Fruit fly (Drosophila melanogaster): ENCODE measurements around the gene mxc.
A peak's percentile ranks its signal among the peaks of the same experiment; 100 is the strongest.

The mxc gene

dm6 chrX:9251212-9251877 lies 8.1 kb upstream of the mxc start (continued):
- TF ChIP-seq sage (GFP tag; optimal IDR thresholded peaks at IDR 0.05), result no peak
- peak; percentile 53 for TF ChIP-seq fru (GFP tag; optimal IDR thresholded peaks at IDR 0.05)
- no peak for TF ChIP-seq Dif (GFP tag; optimal IDR thresholded peaks at IDR 0.05; ENCODE audit: partially characterized antibody)
- no peak for TF ChIP-seq usp (GFP tag; optimal IDR thresholded peaks at IDR 0.05)
- peak; percentile 49 for TF ChIP-seq OdsH (GFP tag; optimal IDR thresholded peaks at IDR 0.05)
- peak; percentile 66 for TF ChIP-seq rgr (GFP tag; optimal IDR thresholded peaks at IDR 0.05)

DNA sequence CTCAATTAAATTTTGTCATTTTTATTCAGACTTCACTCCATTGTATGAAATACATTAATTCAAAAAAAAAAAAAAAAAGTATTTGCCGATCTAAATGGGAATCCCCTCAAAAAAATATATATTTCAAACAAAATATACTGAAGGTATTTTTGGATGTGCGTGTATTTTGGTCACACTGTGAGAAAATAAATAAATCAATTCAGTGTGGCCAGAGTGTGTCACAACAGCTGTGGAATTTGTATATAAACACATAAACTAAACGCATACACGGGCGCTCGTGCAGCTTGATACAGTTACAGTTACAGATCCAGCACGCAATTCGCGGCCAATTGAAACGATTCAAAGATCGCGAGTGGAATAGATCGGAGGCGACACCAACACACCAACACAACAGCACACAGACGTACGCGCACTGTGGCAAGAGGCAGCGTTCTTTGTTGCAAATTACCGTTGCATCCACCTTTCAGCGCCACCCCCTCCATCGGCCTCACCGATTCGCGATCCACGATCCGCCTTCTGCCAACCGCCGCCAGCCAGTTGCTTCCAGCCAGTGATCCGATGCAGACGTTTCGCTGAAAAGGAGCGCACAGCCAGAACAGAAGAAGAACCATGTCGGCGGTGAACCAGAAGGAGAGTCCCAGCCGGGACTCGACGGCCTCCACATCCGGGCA lies 7.0 kb upstream of the mxc start, which contains the start of gene CG17754:
Gene CG17754 (plus strand): TSS at position 260 of the 671 bp plus-strand sequence.
- TF ChIP-seq fru (GFP tag; optimal IDR thresholded peaks at IDR 0.05) (peak; percentile 7), Rel (GFP tag; optimal IDR thresholded peaks at IDR 0.05) (no peak), Rel (tag; optimal IDR thresholded peaks at IDR 0.05) (peak; percentile 100), psq (GFP tag; optimal IDR thresholded peaks at IDR 0.05) (no peak), Sp1 (GFP tag; optimal IDR thresholded peaks at IDR 0.05) (peak; percentile 14), woc (GFP tag; optimal IDR thresholded peaks at IDR 0.05) (peak; percentile 6), rgr (GFP tag; optimal IDR thresholded peaks at IDR 0.05) (peak; percentile 11)

dm6 chrX:9248040-9248439 lies 4.8 kb upstream of the mxc start:
- TF ChIP-seq N (GFP tag; optimal IDR thresholded peaks at IDR 0.05), result no peak
- TF ChIP-seq fru (GFP tag; optimal IDR thresholded peaks at IDR 0.05), result peak; percentile 29
- TF ChIP-seq Hr78 (GFP tag; optimal IDR thresholded peaks at IDR 0.05), result no peak
- TF ChIP-seq rgr (GFP tag; optimal IDR thresholded peaks at IDR 0.05), result peak; percentile 32
- peak; percentile 37 for TF ChIP-seq Sp1 (GFP tag; optimal IDR thresholded peaks at IDR 0.05)
- no peak for TF ChIP-seq Jra (GFP tag; optimal IDR thresholded peaks at IDR 0.05)
- no peak for TF ChIP-seq lola (GFP tag; optimal IDR thresholded peaks at IDR 0.05)
- TF ChIP-seq jim (GFP tag; optimal IDR thresholded peaks at IDR 0.05), result no peak
- no peak for TF ChIP-seq Vsx2 (GFP tag; optimal IDR thresholded peaks at IDR 0.05; ENCODE audit: partially characterized antibody)
- peak in 1 of 2 experiments; percentile 44 for TF ChIP-seq foxo (GFP tag; optimal IDR thresholded peaks at IDR 0.05)
- TF ChIP-seq woc (GFP tag; optimal IDR thresholded peaks at IDR 0.05), result no peak
- TF ChIP-seq pan (optimal IDR thresholded peaks at IDR 0.05), result no peak
- TF ChIP-seq OdsH (GFP tag; optimal IDR thresholded peaks at IDR 0.05), result no peak
- no peak for TF ChIP-seq Rel (GFP tag; optimal IDR thresholded peaks at IDR 0.05)
- no peak for TF ChIP-seq Rel (tag; optimal IDR thresholded peaks at IDR 0.05)
- no peak for TF ChIP-seq sv (GFP tag; optimal IDR thresholded peaks at IDR 0.05)
- no peak for TF ChIP-seq tai (GFP tag; optimal IDR thresholded peaks at IDR 0.05)
- TF ChIP-seq h (GFP tag; optimal IDR thresholded peaks at IDR 0.05), result peak; percentile 30
- no peak for TF ChIP-seq Dfd (GFP tag; optimal IDR thresholded peaks at IDR 0.05)
- TF ChIP-seq brk (GFP tag; optimal IDR thresholded peaks at IDR 0.05), result no peak
- TF ChIP-seq CG9705 (GFP tag; optimal IDR thresholded peaks at IDR 0.05), result no peak
- TF ChIP-seq Dif (GFP tag; optimal IDR thresholded peaks at IDR 0.05; ENCODE audit: partially characterized antibody), result no peak
- TF ChIP-seq CG32264 (GFP tag; optimal IDR thresholded peaks at IDR 0.05), result no peak
- TF ChIP-seq dsf (GFP tag; optimal IDR thresholded peaks at IDR 0.05; ENCODE audit: borderline replicate concordance), result no peak
- no peak for TF ChIP-seq psq (GFP tag; optimal IDR thresholded peaks at IDR 0.05)
- no peak for TF ChIP-seq Myc (optimal IDR thresholded peaks at IDR 0.05)
- TF ChIP-seq Hnf4 (GFP tag; optimal IDR thresholded peaks at IDR 0.05), result no peak
- no peak for TF ChIP-seq usp (GFP tag; optimal IDR thresholded peaks at IDR 0.05)
- TF ChIP-seq dmrt93B (GFP tag; optimal IDR thresholded peaks at IDR 0.05), result no peak
- TF ChIP-seq HLH106 (tag; optimal IDR thresholded peaks at IDR 0.05), result peak; percentile 38
- TF ChIP-seq Hr83 (GFP tag; optimal IDR thresholded peaks at IDR 0.05; ENCODE audit: poor library complexity, severe bottlenecking), result no peak
- no peak for TF ChIP-seq ey (GFP tag; optimal IDR thresholded peaks at IDR 0.05)
- TF ChIP-seq Mio (GFP tag; optimal IDR thresholded peaks at IDR 0.05), result no peak
